Fruit fly (Drosophila melanogaster): ENCODE data around the gene Pus10.

Gene Pus10

DNA sequence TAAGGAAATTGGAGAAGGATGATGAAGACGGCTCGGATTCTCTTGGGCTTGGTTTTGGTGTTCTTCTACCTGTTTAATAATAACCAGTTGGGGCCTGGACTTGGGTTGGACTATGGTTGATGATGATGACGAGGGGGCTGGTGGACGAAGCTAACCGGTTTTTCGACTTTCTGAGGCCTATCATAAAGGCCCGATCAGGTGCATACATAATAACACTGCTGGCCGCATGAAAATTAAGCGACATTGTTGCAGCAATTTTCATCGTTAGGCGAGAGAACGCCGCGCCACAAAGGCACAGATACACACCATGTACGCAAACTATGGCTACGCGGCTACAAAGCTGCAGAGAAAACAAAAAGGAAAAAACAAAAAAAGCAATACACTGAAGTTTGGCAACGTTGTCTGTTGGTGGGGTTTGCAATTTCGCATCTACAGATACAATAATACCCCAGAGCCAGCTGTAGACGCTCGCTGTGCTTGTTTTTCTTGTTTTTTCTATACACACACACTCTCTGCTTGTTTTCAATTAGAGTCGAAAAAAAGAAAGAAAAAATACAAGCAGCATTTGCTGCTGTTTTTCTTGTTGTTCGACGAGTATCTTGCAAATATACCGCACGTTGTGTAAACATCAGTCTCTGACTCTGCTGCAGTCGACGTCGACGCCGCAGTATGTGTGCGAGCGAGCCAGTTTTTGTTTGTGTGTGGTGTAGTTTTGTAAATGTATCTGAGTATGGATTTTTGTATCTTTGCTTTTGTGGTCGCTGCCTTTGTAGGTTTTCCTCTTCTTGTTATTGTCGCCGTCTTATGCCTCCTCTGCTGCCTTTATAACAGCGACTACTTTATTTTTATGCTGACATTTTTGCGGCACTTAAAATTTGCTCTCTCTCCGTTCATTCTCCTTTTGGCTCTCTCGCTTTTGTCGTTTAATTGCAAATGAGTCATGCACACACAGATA, 11.3 kb upstream of the Pus10 start (continued):
- TF ChIP-seq CG14050 (GFP tag; IDR thresholded peaks at IDR 0.05), result no peak
- TF ChIP-seq NfI (GFP tag; optimal IDR thresholded peaks at IDR 0.05), result peak; percentile 68
- TF ChIP-seq tio (GFP tag; optimal IDR thresholded peaks at IDR 0.05), result peak; percentile 8
- TF ChIP-seq CG8089 (GFP tag; optimal IDR thresholded peaks at IDR 0.05), result peak; percentile 40
- TF ChIP-seq exex (tag; optimal IDR thresholded peaks at IDR 0.05), result peak; percentile 82
- TF ChIP-seq C15 (GFP tag; IDR thresholded peaks at IDR 0.05), result no peak
- peak; percentile 47 for TF ChIP-seq kah (GFP tag; optimal IDR thresholded peaks at IDR 0.05)
- no peak for TF ChIP-seq CG8478 (optimal IDR thresholded peaks at IDR 0.05)
- TF ChIP-seq ind (GFP tag; optimal IDR thresholded peaks at IDR 0.05), result no peak
- no peak for TF ChIP-seq CG5245 (GFP tag; optimal IDR thresholded peaks at IDR 0.05)
- no peak for TF ChIP-seq gce (GFP tag; IDR thresholded peaks at IDR 0.05)
- no peak for TF ChIP-seq tup (GFP tag; optimal IDR thresholded peaks at IDR 0.05)
- peak; percentile 53 for TF ChIP-seq ERR (GFP tag; optimal IDR thresholded peaks at IDR 0.05)
- TF ChIP-seq CG31365 (tag; optimal IDR thresholded peaks at IDR 0.05), result peak; percentile 82
- no peak for TF ChIP-seq lov (optimal IDR thresholded peaks at IDR 0.05)
- no peak for TF ChIP-seq lov (GFP tag; IDR thresholded peaks at IDR 0.05)
- TF ChIP-seq CG6813 (GFP tag; optimal IDR thresholded peaks at IDR 0.05), result peak; percentile 91
- peak; percentile 99 for TF ChIP-seq sqz (GFP tag; optimal IDR thresholded peaks at IDR 0.05)
- TF ChIP-seq odd (GFP tag; optimal IDR thresholded peaks at IDR 0.05), result peak; percentile 86
- peak; percentile 39 for TF ChIP-seq vfl (GFP tag; optimal IDR thresholded peaks at IDR 0.05)
- TF ChIP-seq CG17359 (tag; optimal IDR thresholded peaks at IDR 0.05), result peak; percentile 96
- peak; percentile 21 for TF ChIP-seq oc (tag; optimal IDR thresholded peaks at IDR 0.05)
- no peak for TF ChIP-seq ham (GFP tag; IDR thresholded peaks at IDR 0.05)
- TF ChIP-seq Ssrp (tag; optimal IDR thresholded peaks at IDR 0.05), result no peak
- no peak for TF ChIP-seq zen2 (GFP tag; IDR thresholded peaks at IDR 0.05; ENCODE audit: partially characterized antibody)
- peak; percentile 43 for TF ChIP-seq CG18764 (GFP tag; optimal IDR thresholded peaks at IDR 0.05)
- TF ChIP-seq NK7.1 (GFP tag; optimal IDR thresholded peaks at IDR 0.05), result peak; percentile 57
- no peak for TF ChIP-seq Ada2b (GFP tag; IDR thresholded peaks at IDR 0.05)
- peak; percentile 72 for TF ChIP-seq CG7786 (GFP tag; optimal IDR thresholded peaks at IDR 0.05)
- no peak for TF ChIP-seq Rx (GFP tag; IDR thresholded peaks at IDR 0.05)
- TF ChIP-seq twi (tag; optimal IDR thresholded peaks at IDR 0.05), result peak; percentile 58
- peak; percentile 47 for TF ChIP-seq pb (GFP tag; optimal IDR thresholded peaks at IDR 0.05)
- peak; percentile 59 for TF ChIP-seq CG4707 (GFP tag; optimal IDR thresholded peaks at IDR 0.05)
- TF ChIP-seq btn (GFP tag; optimal IDR thresholded peaks at IDR 0.05), result peak; percentile 55
- no peak for TF ChIP-seq Doc3 (GFP tag; IDR thresholded peaks at IDR 0.05; ENCODE audit: partially characterized antibody)
- no peak for TF ChIP-seq sr (GFP tag; IDR thresholded peaks at IDR 0.05)
- peak; percentile 92 for TF ChIP-seq cg (GFP tag; optimal IDR thresholded peaks at IDR 0.05)
- peak; percentile 88 for TF ChIP-seq CrebB (tag; optimal IDR thresholded peaks at IDR 0.05)
- no peak for TF ChIP-seq mam (GFP tag; optimal IDR thresholded peaks at IDR 0.05)
- TF ChIP-seq CG6689 (GFP tag; IDR thresholded peaks at IDR 0.05), result no peak
- TF ChIP-seq pho (GFP tag; optimal IDR thresholded peaks at IDR 0.05), result peak; percentile 69
- peak; percentile 37 for TF ChIP-seq CG12942 (GFP tag; optimal IDR thresholded peaks at IDR 0.05)
- TF ChIP-seq run (tag; optimal IDR thresholded peaks at IDR 0.05), result peak; percentile 77
- no peak for TF ChIP-seq CG16813 (GFP tag; IDR thresholded peaks at IDR 0.05; ENCODE audit: partially characterized antibody)
- peak; percentile 36 for TF ChIP-seq Nf-YB (GFP tag; optimal IDR thresholded peaks at IDR 0.05)
- no peak for TF ChIP-seq ara (GFP tag; IDR thresholded peaks at IDR 0.05)
- TF ChIP-seq fu2 (GFP tag; optimal IDR thresholded peaks at IDR 0.05), result no peak
- TF ChIP-seq CG6765 (GFP tag; optimal IDR thresholded peaks at IDR 0.05), result peak; percentile 91
- TF ChIP-seq CG4360 (GFP tag; IDR thresholded peaks at IDR 0.05), result no peak
- TF ChIP-seq MTF-1 (GFP tag; optimal IDR thresholded peaks at IDR 0.05; ENCODE audit: borderline replicate concordance), result peak; percentile 85

Measured in whole organism, embryonic.